Fruit fly (Drosophila melanogaster) whole organism, embryonic: ENCODE results near the gene prg.

ENCODE experiments used
- ATbp ChIP-seq: fragments of 200-800 bp; sonication (Bioruptor generic); optimal IDR thresholded peaks from 2 replicates; lab custom pipeline; 2017; ENCODE audit warnings: missing biosample characterization, mild to moderate bottlenecking, missing genetic modification characterization, missing genetic modification reagents
- Blimp-1 ChIP-seq: fragments of 200-800 bp; sonication (Bioruptor generic); optimal IDR thresholded peaks from 3 replicates; lab custom pipeline; 2018; ENCODE audit warnings: missing biosample characterization, missing genetic modification characterization, mild to moderate bottlenecking, moderate library complexity, missing genetic modification reagents
- CG10654 ChIP-seq: fragments of 200-800 bp; sonication (Bioruptor generic); optimal IDR thresholded peaks from 2 replicates; lab custom pipeline; 2016; ENCODE audit warnings: missing biosample characterization, missing genetic modification characterization
- CG11085 ChIP-seq: fragments of 200-800 bp; sonication (Bioruptor generic); IDR thresholded peaks from 2 replicates; pipeline ENCODE4 v1.3.6; 2022; ENCODE audit warnings: missing biosample characterization, missing genetic modification characterization
- CG11247 ChIP-seq: fragments of 200-800 bp; sonication (Bioruptor generic); IDR thresholded peaks from 2 replicates; pipeline ENCODE4 v1.3.6; 2022; ENCODE audit warnings: missing biosample characterization, missing genetic modification characterization
- CG11723 ChIP-seq: fragments of 200-800 bp; sonication (Bioruptor generic); optimal IDR thresholded peaks from 2 replicates; lab custom pipeline; 2017; ENCODE audit warnings: missing biosample characterization, mild to moderate bottlenecking, missing genetic modification characterization
- CG12071 ChIP-seq: fragments of 200-800 bp; sonication (Bioruptor generic); optimal IDR thresholded peaks from 3 replicates; lab custom pipeline; 2018; ENCODE audit warnings: missing biosample characterization, mild to moderate bottlenecking, missing genetic modification characterization
- CG13287 ChIP-seq: fragments of 200-800 bp; sonication (Bioruptor generic); IDR thresholded peaks from 2 replicates; pipeline ENCODE4 v1.3.6; 2022; ENCODE audit warnings: missing biosample characterization, missing genetic modification characterization; ENCODE audit not compliant: partially characterized antibody
- CG14965 ChIP-seq: fragments of 200-800 bp; sonication (Bioruptor generic); optimal IDR thresholded peaks from 2 replicates; lab custom pipeline; 2016; ENCODE audit warnings: missing biosample characterization, missing genetic modification characterization, borderline replicate concordance
- CG1792 ChIP-seq: fragments of 200-800 bp; sonication (Bioruptor generic); optimal IDR thresholded peaks from 2 replicates; lab custom pipeline; 2016; ENCODE audit warnings: missing biosample characterization, missing genetic modification characterization
- CG31388 ChIP-seq: fragments of 200-800 bp; sonication (Bioruptor generic); optimal IDR thresholded peaks from 2 replicates; lab custom pipeline; 2016; ENCODE audit warnings: missing biosample characterization, missing genetic modification characterization
- CG3838 ChIP-seq: fragments of 200-800 bp; sonication (Bioruptor generic); optimal IDR thresholded peaks from 3 replicates; lab custom pipeline; 2016; ENCODE audit warnings: missing biosample characterization, missing genetic modification characterization
- CG4328 ChIP-seq: fragments of 200-800 bp; sonication (Bioruptor generic); optimal IDR thresholded peaks from 3 replicates; lab custom pipeline; 2017; ENCODE audit warnings: missing biosample characterization, missing genetic modification reagents, missing genetic modification characterization
- CG43689 ChIP-seq: fragments of 200-800 bp; sonication (Bioruptor generic); IDR thresholded peaks from 2 replicates; pipeline ENCODE4 v1.3.6; 2022; ENCODE audit warnings: missing biosample characterization, missing genetic modification characterization
- CG4730 ChIP-seq: fragments of 200-800 bp; sonication (Bioruptor generic); IDR thresholded peaks from 2 replicates; pipeline ENCODE4 v1.3.6; 2022; ENCODE audit warnings: missing biosample characterization, missing genetic modification characterization
- CG7372 ChIP-seq: fragments of 200-800 bp; sonication (Bioruptor generic); IDR thresholded peaks from 2 replicates; pipeline ENCODE4 v1.3.6; 2022; ENCODE audit warnings: missing biosample characterization, missing genetic modification characterization
- CG7786 ChIP-seq: fragments of 200-800 bp; sonication (Bioruptor generic); optimal IDR thresholded peaks from 2 replicates; lab custom pipeline; 2016; ENCODE audit warnings: missing biosample characterization, missing genetic modification characterization
- CG9609 ChIP-seq: fragments of 200-800 bp; sonication (Bioruptor generic); optimal IDR thresholded peaks from 3 replicates; lab custom pipeline; 2016; ENCODE audit warnings: missing biosample characterization, missing genetic modification characterization
- CrebB ChIP-seq: fragments of 200-800 bp; sonication (Bioruptor generic); optimal IDR thresholded peaks from 3 replicates; lab custom pipeline; 2018; ENCODE audit warnings: missing biosample characterization, mild to moderate bottlenecking, missing genetic modification characterization
- Doc2 ChIP-seq: fragments of 200-800 bp; sonication (Bioruptor generic); IDR thresholded peaks from 2 replicates; pipeline ENCODE4 v1.3.6; 2022; ENCODE audit warnings: missing biosample characterization, missing genetic modification characterization
- Eip74EF ChIP-seq, 2 experiments: fragments of 200-800 bp in 1 of 2; fragments of >200 bp in 1 of 2; sonication (Bioruptor generic) in 1 of 2; optimal IDR thresholded peaks; 2 replicates each; lab custom pipeline; 2017 to 2019; ENCODE audit warnings: missing biosample characterization in 2 of 2, missing genetic modification characterization in 2 of 2, mild to moderate bottlenecking in 1 of 2, moderate library complexity in 1 of 2
- HLH3B ChIP-seq: fragments of 200-800 bp; sonication (Bioruptor generic); IDR thresholded peaks from 2 replicates; pipeline ENCODE4 v1.3.6; 2022; ENCODE audit warnings: missing biosample characterization, missing genetic modification characterization
- NC2β ChIP-seq: fragments of 200-800 bp; sonication (Bioruptor generic); optimal IDR thresholded peaks from 2 replicates; lab custom pipeline; 2016; ENCODE audit warnings: missing biosample characterization, missing genetic modification characterization
- NFAT ChIP-seq: fragments of 200-800 bp; sonication (Bioruptor generic); IDR thresholded peaks from 2 replicates; pipeline ENCODE4 v1.3.6; 2022; ENCODE audit warnings: missing biosample characterization, missing genetic modification characterization
- NK7.1 ChIP-seq: fragments of 200-800 bp; sonication (Bioruptor generic); optimal IDR thresholded peaks from 3 replicates; lab custom pipeline; 2016; ENCODE audit warnings: missing biosample characterization, missing genetic modification characterization
- Ravus ChIP-seq: fragments of 200-800 bp; sonication (Bioruptor generic); IDR thresholded peaks from 2 replicates; pipeline ENCODE4 v1.3.6; 2022; ENCODE audit warnings: missing biosample characterization, missing genetic modification characterization
- Rx ChIP-seq: fragments of 200-800 bp; sonication (Bioruptor generic); IDR thresholded peaks from 2 replicates; pipeline ENCODE4 v1.3.6; 2022; ENCODE audit warnings: missing biosample characterization, missing genetic modification characterization
- Sin3A ChIP-seq: fragments of >200 bp; optimal IDR thresholded peaks from 2 replicates; lab custom pipeline; 2018
- Sry-β ChIP-seq: fragments of 200-800 bp; sonication (Bioruptor generic); optimal IDR thresholded peaks from 2 replicates; lab custom pipeline; 2018; ENCODE audit warnings: missing biosample characterization, mild to moderate bottlenecking, missing genetic modification characterization, moderate library complexity
- Usf ChIP-seq: fragments of 200-800 bp; sonication (Bioruptor generic); optimal IDR thresholded peaks from 2 replicates; lab custom pipeline; 2017; ENCODE audit warnings: missing genotype, missing biosample characterization, missing genetic modification characterization
- bbx ChIP-seq: fragments of 200-800 bp; sonication (Bioruptor generic); IDR thresholded peaks from 2 replicates; pipeline ENCODE4 v1.3.6; 2022; ENCODE audit warnings: missing biosample characterization, missing genetic modification characterization; ENCODE audit not compliant: partially characterized antibody
- cad ChIP-seq: fragments of >200 bp; optimal IDR thresholded peaks from 2 replicates; lab custom pipeline; 2017; ENCODE audit warnings: missing biosample characterization, missing genetic modification characterization
- dan ChIP-seq: fragments of 200-800 bp; sonication (Bioruptor generic); IDR thresholded peaks from 2 replicates; pipeline ENCODE4 v1.3.6; 2022; ENCODE audit warnings: missing biosample characterization, missing genetic modification characterization
- disco-r ChIP-seq: fragments of 200-800 bp; sonication (Bioruptor generic); optimal IDR thresholded peaks from 2 replicates; lab custom pipeline; 2016; ENCODE audit warnings: missing biosample characterization, missing genetic modification characterization
- emc ChIP-seq: fragments of 200-800 bp; sonication (Bioruptor generic); optimal IDR thresholded peaks from 2 replicates; lab custom pipeline; 2016; ENCODE audit warnings: missing biosample characterization, missing genetic modification characterization
- eyg ChIP-seq: fragments of 200-800 bp; sonication (Bioruptor generic); optimal IDR thresholded peaks from 3 replicates; lab custom pipeline; 2016; ENCODE audit warnings: missing biosample characterization, missing genetic modification characterization
- gcm ChIP-seq: fragments of 200-800 bp; sonication (Bioruptor generic); optimal IDR thresholded peaks from 2 replicates; lab custom pipeline; 2019; ENCODE audit warnings: missing biosample characterization, mild to moderate bottlenecking, missing genetic modification characterization, moderate library complexity
- gcm2 ChIP-seq: fragments of 200-800 bp; sonication (Bioruptor generic); optimal IDR thresholded peaks from 2 replicates; lab custom pipeline; 2016; ENCODE audit warnings: missing biosample characterization, missing genetic modification characterization
- grn ChIP-seq: fragments of 200-800 bp; sonication (Bioruptor generic); optimal IDR thresholded peaks from 3 replicates; lab custom pipeline; 2017; ENCODE audit warnings: missing biosample characterization, missing genetic modification characterization
- hb ChIP-seq: fragments of 200-800 bp; sonication (Bioruptor generic); IDR thresholded peaks from 3 replicates; pipeline ENCODE4 v1.3.6; 2022; ENCODE audit warnings: missing biosample characterization, missing genetic modification characterization; ENCODE audit not compliant: partially characterized antibody
- lmd ChIP-seq: fragments of 200-800 bp; sonication (Bioruptor generic); IDR thresholded peaks from 2 replicates; pipeline ENCODE4 v1.3.6; 2022; ENCODE audit warnings: missing biosample characterization, missing genetic modification characterization
- nom ChIP-seq: fragments of 200-800 bp; sonication (Bioruptor generic); optimal IDR thresholded peaks from 2 replicates; lab custom pipeline; 2017; ENCODE audit warnings: missing biosample characterization, missing genetic modification characterization, mild to moderate bottlenecking, moderate library complexity, missing genetic modification reagents
- pho ChIP-seq: fragments of 200-800 bp; sonication (Bioruptor generic); optimal IDR thresholded peaks from 2 replicates; lab custom pipeline; 2016; ENCODE audit warnings: missing biosample characterization, missing genetic modification characterization
- ro ChIP-seq: fragments of 200-800 bp; sonication (Bioruptor generic); IDR thresholded peaks from 2 replicates; pipeline ENCODE4 v1.3.6; 2022; ENCODE audit warnings: missing biosample characterization, missing genetic modification characterization
- sd ChIP-seq: fragments of 200-800 bp; sonication (Bioruptor generic); optimal IDR thresholded peaks from 3 replicates; lab custom pipeline; 2018; ENCODE audit warnings: missing biosample characterization, mild to moderate bottlenecking, missing genetic modification characterization, moderate library complexity
- shn ChIP-seq: fragments of 200-800 bp; sonication (Bioruptor generic); optimal IDR thresholded peaks from 3 replicates; lab custom pipeline; 2016; ENCODE audit warnings: missing biosample characterization, missing genetic modification characterization
- sr ChIP-seq: fragments of 200-800 bp; sonication (Bioruptor generic); IDR thresholded peaks from 3 replicates; pipeline ENCODE4 v1.3.6; 2022; ENCODE audit warnings: missing biosample characterization, missing genetic modification characterization
- tna ChIP-seq: fragments of 200-800 bp; sonication (Bioruptor generic); IDR thresholded peaks from 2 replicates; pipeline ENCODE4 v1.3.6; 2022; ENCODE audit warnings: missing biosample characterization, missing genetic modification characterization; ENCODE audit not compliant: partially characterized antibody

The prg gene

dm6 chr2L:8463144-8464106, 863 bp upstream of the prg start, which contains the start of gene Agpat2 (continued):
- peak; percentile 49 for TF ChIP-seq CG1792 (GFP tag; lab: Kevin White, UChicago)
- TF ChIP-seq NK7.1 (GFP tag; lab: Kevin White, UChicago): peak; percentile 58
- peak; percentile 80 for TF ChIP-seq CG7786 (GFP tag; lab: Kevin White, UChicago)
- peak; percentile 65 for TF ChIP-seq pho (GFP tag; lab: Kevin White, UChicago)
- TF ChIP-seq Ravus (GFP tag; lab: Robert Waterston, UW): peak; percentile 44
- peak; percentile 83 for TF ChIP-seq gcm
- peak; percentile 83 for TF ChIP-seq lmd (GFP tag; lab: Robert Waterston, UW)
- peak; percentile 53 for TF ChIP-seq Usf (GFP tag; lab: Kevin White, UChicago)
- TF ChIP-seq CG11247 (GFP tag; lab: Robert Waterston, UW): peak; percentile 59
- no peak for TF ChIP-seq Sin3A (lab: Kevin White, UChicago)
- TF ChIP-seq disco-r (GFP tag; lab: Kevin White, UChicago): peak; percentile 19
- TF ChIP-seq CG7372 (GFP tag; lab: Robert Waterston, UW): peak; percentile 41; the same call in 1 of the 2 replicates
- peak; percentile 35 for TF ChIP-seq gcm2 (GFP tag; lab: Kevin White, UChicago)
- peak in 1 of 2 experiments; percentile 65 for TF ChIP-seq Eip74EF (GFP tag; optimal IDR thresholded peaks at IDR 0.05; lab: Kevin White, UChicago)
- TF ChIP-seq NC2β: peak; percentile 82
- peak; percentile 61 for TF ChIP-seq eyg
- TF ChIP-seq emc: peak; percentile 44
- TF ChIP-seq hb (GFP tag; lab: Robert Waterston, UW): no peak
- TF ChIP-seq NFAT: 0 out of 2 replicates have a peak, but pooled peaks have one; percentile 26
- peak; percentile 70 for TF ChIP-seq CG12071 (GFP tag; lab: Kevin White, UChicago)
- TF ChIP-seq CG9609 (GFP tag; lab: Kevin White, UChicago): peak; percentile 76
- TF ChIP-seq Doc2 (GFP tag; lab: Robert Waterston, UW): peak; percentile 30; the same call in 1 of the 2 replicates
- 0 out of 3 replicates have a peak, but pooled peaks have one; percentile 9 for TF ChIP-seq sr
- TF ChIP-seq CG14965 (GFP tag; lab: Kevin White, UChicago): no peak
- peak; percentile 44 for TF ChIP-seq CG4730
- peak; percentile 83 for TF ChIP-seq HLH3B (GFP tag; lab: Robert Waterston, UW)
- no peak for TF ChIP-seq tna (GFP tag; lab: Robert Waterston, UW)
- TF ChIP-seq CG13287 (GFP tag; lab: Robert Waterston, UW): no peak
- peak; percentile 46; the same call in 1 of the 2 replicates for TF ChIP-seq Rx (GFP tag; lab: Robert Waterston, UW)
- TF ChIP-seq CG11723: peak; percentile 64
- peak; percentile 82 for TF ChIP-seq ATbp (GFP tag; lab: Kevin White, UChicago)
- no peak for TF ChIP-seq grn (GFP tag; lab: Kevin White, UChicago)
- TF ChIP-seq cad (GFP tag; lab: Kevin White, UChicago): no peak
- peak; percentile 82 for TF ChIP-seq CG10654 (GFP tag; lab: Kevin White, UChicago)
- TF ChIP-seq sd: peak; percentile 47
- 0 out of 2 replicates have a peak, but pooled peaks have one; percentile 20 for TF ChIP-seq ro (GFP tag; lab: Robert Waterston, UW)
- TF ChIP-seq CG31388: peak; percentile 29
- TF ChIP-seq CrebB (tag; lab: Kevin White, UChicago): peak; percentile 68
- TF ChIP-seq CG4328 (GFP tag; lab: Kevin White, UChicago): peak; percentile 63
- TF ChIP-seq CG3838 (GFP tag; lab: Kevin White, UChicago): peak; percentile 55
- peak; percentile 86 for TF ChIP-seq Blimp-1 (GFP tag; lab: Kevin White, UChicago)
- no peak for TF ChIP-seq dan
- no peak for TF ChIP-seq CG43689 (GFP tag; lab: Robert Waterston, UW)
- TF ChIP-seq nom (GFP tag; lab: Kevin White, UChicago): peak; percentile 8
- TF ChIP-seq shn (GFP tag; lab: Kevin White, UChicago): peak; percentile 76
- TF ChIP-seq bbx (GFP tag; lab: Robert Waterston, UW): no peak
- TF ChIP-seq CG11085 (GFP tag; lab: Robert Waterston, UW): 0 out of 2 replicates have a peak, but pooled peaks have one; percentile 23
- TF ChIP-seq Sry-β (GFP tag; lab: Kevin White, UChicago): peak; percentile 23
